Worm (Caenorhabditis elegans) whole organism, L2 larva: Measurements from ENCODE around the gene brc-1.

ENCODE experiments used
- C34F6.9 ChIP-seq: fragments of 150-350 bp; optimal IDR thresholded peaks from 2 replicates; lab custom pipeline; 2014; ENCODE audit warnings: missing biosample characterization, missing genetic modification characterization
- F13H6.1 ChIP-seq: sonication (generic microtip); optimal IDR thresholded peaks from 2 replicates; lab custom pipeline; 2016; ENCODE audit warnings: missing genetic modification characterization, missing compliant biosample characterization
- R02D3.7 ChIP-seq: fragments of 150-350 bp; optimal IDR thresholded peaks from 2 replicates; lab custom pipeline; 2014; ENCODE audit warnings: missing biosample characterization, missing genetic modification characterization
- Y55F3AM.14 ChIP-seq: fragments of 200-800 bp; sonication (Bioruptor generic); optimal IDR thresholded peaks from 2 replicates; lab custom pipeline; 2018; ENCODE audit warnings: mild to moderate bottlenecking, missing genetic modification characterization, missing compliant biosample characterization
- alr-1 ChIP-seq: fragments of 150-350 bp; optimal IDR thresholded peaks from 2 replicates; lab custom pipeline; 2014; ENCODE audit warnings: missing biosample characterization, missing genetic modification characterization
- aly-2 ChIP-seq: fragments of 150-350 bp; optimal IDR thresholded peaks from 2 replicates; lab custom pipeline; 2014; ENCODE audit warnings: missing biosample characterization, missing genetic modification characterization
- ama-1 ChIP-seq: fragments of 150-350 bp; optimal IDR thresholded peaks from 2 replicates; lab custom pipeline; 2018; ENCODE audit warnings: inconsistent platforms
- blmp-1 ChIP-seq: sonication (generic microtip); optimal IDR thresholded peaks from 2 replicates; lab custom pipeline; 2017; ENCODE audit warnings: missing genetic modification characterization, mild to moderate bottlenecking, missing compliant biosample characterization, antibody characterized with exemption, moderate library complexity; ENCODE audit not compliant: insufficient read depth
- ceh-16 ChIP-seq: fragments of 150-350 bp; optimal IDR thresholded peaks from 2 replicates; lab custom pipeline; 2014; ENCODE audit warnings: missing biosample characterization, missing genetic modification characterization
- crh-2 ChIP-seq: sonication (generic microtip); optimal IDR thresholded peaks from 2 replicates; lab custom pipeline; 2017; ENCODE audit warnings: missing biosample characterization, missing genetic modification characterization
- dmd-4 ChIP-seq: sonication (generic microtip); optimal IDR thresholded peaks from 2 replicates; lab custom pipeline; 2017; ENCODE audit warnings: missing biosample characterization, missing genetic modification characterization
- egl-27 ChIP-seq: sonication (generic microtip); optimal IDR thresholded peaks from 3 replicates; lab custom pipeline; 2017; ENCODE audit warnings: missing biosample characterization, missing genetic modification reagents, missing genetic modification characterization
- elt-1 ChIP-seq: fragments of 150-350 bp; optimal IDR thresholded peaks from 2 replicates; lab custom pipeline; 2014; ENCODE audit warnings: missing biosample characterization, missing genetic modification characterization
- fos-1 ChIP-seq: fragments of 150-350 bp; optimal IDR thresholded peaks from 2 replicates; lab custom pipeline; 2014; ENCODE audit warnings: missing biosample characterization, missing genetic modification characterization
- gmeb-1 ChIP-seq: fragments of 150-350 bp; optimal IDR thresholded peaks from 2 replicates; lab custom pipeline; 2014; ENCODE audit warnings: missing biosample characterization, missing genetic modification characterization
- lin-13 ChIP-seq: fragments of 150-350 bp; optimal IDR thresholded peaks from 2 replicates; lab custom pipeline; 2014; ENCODE audit warnings: missing biosample characterization, missing genetic modification reagents, missing genetic modification characterization
- lsy-2 ChIP-seq, 2 experiments: fragments of 150-350 bp in 1 of 2; sonication (generic microtip) in 1 of 2; optimal IDR thresholded peaks; 2 replicates each; lab custom pipeline; 2014 to 2017; ENCODE audit warnings: missing biosample characterization in 2 of 2, missing genetic modification characterization in 2 of 2
- mbf-1 ChIP-seq: sonication (generic microtip); optimal IDR thresholded peaks from 2 replicates; lab custom pipeline; 2017; ENCODE audit warnings: missing biosample characterization, missing genetic modification characterization
- nhr-10 ChIP-seq: sonication (generic microtip); optimal IDR thresholded peaks from 2 replicates; lab custom pipeline; 2017; ENCODE audit warnings: missing biosample characterization, missing genetic modification characterization
- nhr-11 ChIP-seq: fragments of 150-350 bp; optimal IDR thresholded peaks from 2 replicates; lab custom pipeline; 2014; ENCODE audit warnings: missing biosample characterization, missing genetic modification characterization
- nhr-12 ChIP-seq: fragments of 150-350 bp; optimal IDR thresholded peaks from 2 replicates; lab custom pipeline; 2014; ENCODE audit warnings: missing biosample characterization, missing genetic modification characterization
- nhr-129 ChIP-seq: fragments of 150-350 bp; optimal IDR thresholded peaks from 2 replicates; lab custom pipeline; 2014; ENCODE audit warnings: missing biosample characterization, missing genetic modification characterization
- nhr-21 ChIP-seq: fragments of 150-350 bp; optimal IDR thresholded peaks from 2 replicates; lab custom pipeline; 2014; ENCODE audit warnings: missing biosample characterization, missing genetic modification characterization
- nhr-23 ChIP-seq: fragments of 150-350 bp; optimal IDR thresholded peaks from 2 replicates; lab custom pipeline; 2014; ENCODE audit warnings: missing biosample characterization, missing genetic modification reagents, missing genetic modification characterization
- nhr-237 ChIP-seq: fragments of 150-350 bp; optimal IDR thresholded peaks from 2 replicates; lab custom pipeline; 2014; ENCODE audit warnings: missing biosample characterization, missing genetic modification characterization
- nhr-25 ChIP-seq: fragments of 150-350 bp; sonication (generic microtip); optimal IDR thresholded peaks from 3 replicates; lab custom pipeline; 2014; ENCODE audit warnings: missing biosample characterization, missing genetic modification characterization
- nhr-6 ChIP-seq: fragments of 150-350 bp; optimal IDR thresholded peaks from 2 replicates; lab custom pipeline; 2014; ENCODE audit warnings: missing biosample characterization, missing genetic modification characterization
- peb-1 ChIP-seq: fragments of 150-350 bp; optimal IDR thresholded peaks from 2 replicates; lab custom pipeline; 2014; ENCODE audit warnings: missing biosample characterization, missing genetic modification characterization
- skn-1 ChIP-seq: sonication (generic microtip); optimal IDR thresholded peaks from 2 replicates; lab custom pipeline; 2017; ENCODE audit warnings: missing biosample characterization, missing genetic modification characterization
- sma-3 ChIP-seq: sonication (generic microtip); optimal IDR thresholded peaks from 2 replicates; lab custom pipeline; 2016; ENCODE audit warnings: missing genetic modification reagents, missing genetic modification characterization, missing compliant biosample characterization
- sma-9 ChIP-seq, 2 experiments: fragments of 150-350 bp in 1 of 2; sonication (generic microtip) in 1 of 2; optimal IDR thresholded peaks; 2 replicates each; lab custom pipeline; 2014 to 2016; ENCODE audit warnings: missing genetic modification characterization in 2 of 2, mild to moderate bottlenecking in 1 of 2, missing biosample characterization in 1 of 2, missing compliant biosample characterization in 1 of 2, missing genetic modification reagents in 1 of 2, moderate library complexity in 1 of 2
- unc-39 ChIP-seq: fragments of 150-350 bp; optimal IDR thresholded peaks from 2 replicates; lab custom pipeline; 2014; ENCODE audit warnings: missing biosample characterization, missing genetic modification characterization
- unc-55 ChIP-seq: fragments of 150-350 bp; sonication (generic microtip); optimal IDR thresholded peaks from 3 replicates; lab custom pipeline; 2014; ENCODE audit warnings: missing biosample characterization, missing genetic modification reagents, missing genetic modification characterization
- unc-62 ChIP-seq: fragments of 150-350 bp; optimal IDR thresholded peaks from 2 replicates; lab custom pipeline; 2014; ENCODE audit warnings: missing biosample characterization, missing genetic modification reagents, missing genetic modification characterization
- ztf-1 ChIP-seq: fragments of 200-800 bp; sonication (Bioruptor generic); conservative IDR thresholded peaks from 2 replicates; pipeline ENCODE4 v1.3.6; 2022; ENCODE audit warnings: missing genetic modification characterization, missing compliant biosample characterization
- ztf-11 ChIP-seq: sonication (generic microtip); optimal IDR thresholded peaks from 2 replicates; lab custom pipeline; 2017; ENCODE audit warnings: missing biosample characterization, missing genetic modification characterization
- ztf-4 ChIP-seq: fragments of 150-350 bp; optimal IDR thresholded peaks from 2 replicates; lab custom pipeline; 2014; ENCODE audit warnings: missing biosample characterization, missing genetic modification characterization

The brc-1 gene

ce11 chrIII:3908205-3908604 lies 45.4 kb upstream of the brc-1 start:
- no peak for TF ChIP-seq egl-27 (tag; lab: Kevin White, UChicago)
- no peak for TF ChIP-seq elt-1 (tag; lab: Kevin White, UChicago)
- TF ChIP-seq gmeb-1 (tag; lab: Kevin White, UChicago), result no peak
- TF ChIP-seq ztf-4 (tag; lab: Kevin White, UChicago), result peak; percentile 18
- peak; percentile 66 for TF ChIP-seq C34F6.9
- peak; percentile 5 for TF ChIP-seq sma-9 (GFP tag; optimal IDR thresholded peaks at IDR 0.05; lab: Kevin White, UChicago)
- no peak for TF ChIP-seq sma-9 (tag; optimal IDR thresholded peaks at IDR 0.05; lab: Kevin White, UChicago)
- peak; percentile 44 for TF ChIP-seq nhr-129
- no peak for TF ChIP-seq fos-1 (tag; lab: Kevin White, UChicago)
- peak in 1 of 2 experiments; percentile 44 for TF ChIP-seq lsy-2 (tag; optimal IDR thresholded peaks at IDR 0.05; lab: Kevin White, UChicago)
- TF ChIP-seq unc-55 (GFP tag; lab: Kevin White, UChicago), result peak; percentile 48
- no peak for TF ChIP-seq dmd-4 (tag; lab: Kevin White, UChicago)

- TF ChIP-seq nhr-23 (tag; lab: Kevin White, UChicago) (no peak), sma-9 (GFP tag; optimal IDR thresholded peaks at IDR 0.05; lab: Kevin White, UChicago) (no peak), sma-9 (tag; optimal IDR thresholded peaks at IDR 0.05; lab: Kevin White, UChicago) (no peak), R02D3.7 (no peak), skn-1 (tag; lab: Kevin White, UChicago) (no peak)
- TF ChIP-seq, all 48 proteins: peak for 0
Observed at ce11 chrIII:3907587-3907986, 44.8 kb upstream of the brc-1 start, which contains the start of gene mmcm-1. Gene mmcm-1, minus strand, starts transcription at chrIII:3907687.

- TF ChIP-seq lin-13 (GFP tag; lab: Kevin White, UChicago) (no peak), ztf-11 (no peak), lsy-2 (tag; optimal IDR thresholded peaks at IDR 0.05; lab: Kevin White, UChicago) (no peak), mbf-1 (tag; lab: Kevin White, UChicago) (no peak), sma-3 (GFP tag; lab: Kevin White, UChicago) (no peak), unc-62 (GFP tag; lab: Kevin White, UChicago) (no peak), nhr-12 (tag; lab: Kevin White, UChicago) (no peak), unc-39 (tag; lab: Kevin White, UChicago) (no peak), skn-1 (tag; lab: Kevin White, UChicago) (no peak), ceh-16 (tag; lab: Kevin White, UChicago) (no peak), blmp-1 (tag; lab: Kevin White, UChicago) (no peak)
Observed at ce11 chrIII:3906481-3906880, 43.7 kb upstream of the brc-1 start.

ce11 chrIII:3902588-3903325 lies 40.0 kb upstream of the brc-1 start:
- no peak for TF ChIP-seq lin-13 (GFP tag; lab: Kevin White, UChicago)
- TF ChIP-seq ama-1, result peak; percentile 71
- TF ChIP-seq unc-39 (tag; lab: Kevin White, UChicago), result no peak
- TF ChIP-seq unc-62 (GFP tag; lab: Kevin White, UChicago), result no peak
- TF ChIP-seq nhr-21, result no peak
- TF ChIP-seq nhr-10, result no peak
- peak in 1 of 2 experiments; percentile 36 for TF ChIP-seq lsy-2 (tag; optimal IDR thresholded peaks at IDR 0.05; lab: Kevin White, UChicago)
- peak; percentile 17 for TF ChIP-seq nhr-25 (tag; lab: Kevin White, UChicago)
- TF ChIP-seq nhr-11, result no peak

ce11 chrIII:3901542-3901941 lies 38.8 kb upstream of the brc-1 start, which contains the start of gene tir-1:
Gene tir-1, minus strand, starts transcription at chrIII:3901642.
- TF ChIP-seq aly-2 (tag; lab: Kevin White, UChicago), result no peak

- TF ChIP-seq sma-3 (GFP tag; lab: Kevin White, UChicago), result no peak
- no peak for TF ChIP-seq ceh-16 (tag; lab: Kevin White, UChicago)
- TF ChIP-seq fos-1 (tag; lab: Kevin White, UChicago), result no peak
- TF ChIP-seq nhr-6 (tag; lab: Kevin White, UChicago), result no peak
- TF ChIP-seq unc-55 (GFP tag; lab: Kevin White, UChicago), result peak; percentile 94
- no peak for TF ChIP-seq nhr-25 (tag; lab: Kevin White, UChicago)
- TF ChIP-seq nhr-129, result peak; percentile 39
- peak; percentile 84 for TF ChIP-seq C34F6.9
- no peak for TF ChIP-seq nhr-237 (tag; lab: Kevin White, UChicago)
- no peak for TF ChIP-seq nhr-23 (tag; lab: Kevin White, UChicago)
- TF ChIP-seq crh-2 (tag; lab: Kevin White, UChicago), result peak; percentile 39
- TF ChIP-seq ztf-4 (tag; lab: Kevin White, UChicago), result no peak
- TF ChIP-seq nhr-12 (tag; lab: Kevin White, UChicago), result no peak
- no peak for TF ChIP-seq ama-1
- no peak for TF ChIP-seq elt-1 (tag; lab: Kevin White, UChicago)
- TF ChIP-seq ztf-11, result no peak
- no peak for TF ChIP-seq nhr-11
- TF ChIP-seq ztf-1 (GFP tag; lab: Robert Waterston, UW), result no peak
- TF ChIP-seq skn-1 (tag; lab: Kevin White, UChicago), result no peak
- no peak for TF ChIP-seq unc-62 (GFP tag; lab: Kevin White, UChicago)
- TF ChIP-seq peb-1 (tag; lab: Kevin White, UChicago), result no peak
- TF ChIP-seq F13H6.1 (tag; lab: Kevin White, UChicago), result peak; percentile 6
- no peak for TF ChIP-seq R02D3.7
- no peak for TF ChIP-seq Y55F3AM.14 (GFP tag; lab: Kevin White, UChicago)
- TF ChIP-seq gmeb-1 (tag; lab: Kevin White, UChicago), result no peak
- no peak for TF ChIP-seq mbf-1 (tag; lab: Kevin White, UChicago)
- TF ChIP-seq dmd-4 (tag; lab: Kevin White, UChicago), result no peak
- peak; percentile 16 for TF ChIP-seq sma-9 (GFP tag; optimal IDR thresholded peaks at IDR 0.05; lab: Kevin White, UChicago)
- no peak for TF ChIP-seq sma-9 (tag; optimal IDR thresholded peaks at IDR 0.05; lab: Kevin White, UChicago)
- no peak for TF ChIP-seq alr-1 (tag; lab: Kevin White, UChicago)
Observed at ce11 chrIII:3898850-3899249, 36.1 kb upstream of the brc-1 start.
